Fruit fly (Drosophila melanogaster) whole organism, pupa: Measurements from ENCODE around the gene Ect3.
A peak's percentile ranks its signal among the peaks of the same experiment; 100 is the strongest.

Source experiments
- CG12605 ChIP-seq: fragments of 200-800 bp; sonication (Bioruptor generic); IDR thresholded peaks from 2 replicates; pipeline ENCODE4 v1.3.6; 2022; ENCODE audit warnings: missing biosample characterization, missing genetic modification characterization
- CG14655 ChIP-seq: fragments of 200-800 bp; sonication (Bioruptor generic); optimal IDR thresholded peaks from 3 replicates; lab custom pipeline; 2017; ENCODE audit warnings: mild to moderate bottlenecking, missing biosample characterization, missing genetic modification reagents, missing genetic modification characterization
- CG17806 ChIP-seq: fragments of 200-800 bp; sonication (Bioruptor generic); optimal IDR thresholded peaks from 2 replicates; lab custom pipeline; 2018; ENCODE audit warnings: missing biosample characterization, mild to moderate bottlenecking, missing genetic modification characterization, moderate library complexity
- CG32121 ChIP-seq: fragments of 200-800 bp; sonication (Bioruptor generic); IDR thresholded peaks from 2 replicates; pipeline ENCODE4 v1.3.6; 2022; ENCODE audit warnings: missing biosample characterization, missing genetic modification characterization
- CG34367 ChIP-seq: fragments of 200-800 bp; sonication (Bioruptor generic); optimal IDR thresholded peaks from 2 replicates; lab custom pipeline; 2018; ENCODE audit warnings: missing biosample characterization, mild to moderate bottlenecking, missing genetic modification characterization
- CG9948 ChIP-seq: fragments of 200-800 bp; sonication (Bioruptor generic); optimal IDR thresholded peaks from 2 replicates; lab custom pipeline; 2018; ENCODE audit warnings: missing biosample characterization, mild to moderate bottlenecking, missing genetic modification characterization, moderate library complexity
- Ets98B ChIP-seq: fragments of 200-800 bp; sonication (Bioruptor generic); IDR thresholded peaks from 2 replicates; pipeline ENCODE4 v1.3.6; 2022; ENCODE audit warnings: missing biosample characterization, missing genetic modification characterization
- Pif1A ChIP-seq: fragments of 200-800 bp; sonication (Bioruptor generic); optimal IDR thresholded peaks from 3 replicates; lab custom pipeline; 2016; ENCODE audit warnings: missing biosample characterization, missing genetic modification characterization
- Pif1B ChIP-seq: fragments of 200-800 bp; sonication (Bioruptor generic); optimal IDR thresholded peaks from 3 replicates; lab custom pipeline; 2016; ENCODE audit warnings: missing biosample characterization, missing genetic modification characterization
- rn ChIP-seq: fragments of 200-800 bp; sonication (Bioruptor generic); IDR thresholded peaks from 2 replicates; pipeline ENCODE4 v1.3.6; 2022; ENCODE audit warnings: missing biosample characterization, missing genetic modification characterization

dm6 chr3R:12010202-12010824 is 11.2 kb downstream of the Ect3 start, which contains the start of the genes KLHL18 and GCC185:
- peak; percentile 61 for TF ChIP-seq CG17806 (tag; lab: Kevin White, UChicago)
- TF ChIP-seq Pif1B (GFP tag; lab: Kevin White, UChicago) = no peak
- TF ChIP-seq CG14655 (GFP tag; lab: Kevin White, UChicago) = no peak
- peak; percentile 57; the same call in 1 of the 2 replicates for TF ChIP-seq rn
- TF ChIP-seq CG32121 = no peak; the same call in 1 of the 2 replicates
- no peak; the same call in 1 of the 2 replicates for TF ChIP-seq Ets98B (GFP tag; lab: Robert Waterston, UW)
- no peak for TF ChIP-seq Pif1A (GFP tag; lab: Kevin White, UChicago)
- TF ChIP-seq CG34367 (tag; lab: Kevin White, UChicago) = peak; percentile 54
- TF ChIP-seq CG12605 (GFP tag; lab: Robert Waterston, UW) = no peak
- TF ChIP-seq CG9948 (tag; lab: Kevin White, UChicago) = peak; percentile 77
